Worm (Caenorhabditis elegans) whole organism, L4 larva: ENCODE data around the gene E01G4.6.

ENCODE experiments used
- aly-2 ChIP-seq: sonication (generic microtip); optimal IDR thresholded peaks from 2 replicates; lab custom pipeline; 2018; ENCODE audit warnings: missing biosample characterization, missing genetic modification characterization
- ceh-28 ChIP-seq: fragments of 150-350 bp; optimal IDR thresholded peaks from 2 replicates; lab custom pipeline; 2014; ENCODE audit warnings: missing biosample characterization, missing genetic modification reagents, missing genetic modification characterization
- ces-1 ChIP-seq: fragments of 150-350 bp; sonication (generic microtip); optimal IDR thresholded peaks from 4 replicates; lab custom pipeline; 2014; ENCODE audit warnings: missing biosample characterization, missing genetic modification reagents, missing genetic modification characterization
- dpl-1 ChIP-seq: fragments of 150-350 bp; optimal IDR thresholded peaks from 2 replicates; lab custom pipeline; 2014; ENCODE audit warnings: missing biosample characterization, missing genetic modification reagents, missing genetic modification characterization
- jun-1 ChIP-seq: fragments of 150-350 bp; optimal IDR thresholded peaks from 2 replicates; lab custom pipeline; 2014; ENCODE audit warnings: missing biosample characterization, missing genetic modification reagents, missing genetic modification characterization
- mdl-1 ChIP-seq, 2 experiments: fragments of 150-350 bp in 1 of 2; sonication (generic microtip) in 1 of 2; optimal IDR thresholded peaks; 2 replicates each; lab custom pipeline; 2014 to 2017; ENCODE audit warnings: missing biosample characterization in 2 of 2, missing genetic modification characterization in 2 of 2
- mdt-29 ChIP-seq: fragments of 200-800 bp; sonication (Bioruptor generic); IDR thresholded peaks from 2 replicates; pipeline ENCODE4 v1.3.6; 2022; ENCODE audit warnings: missing genetic modification reagents, missing genetic modification characterization, missing compliant biosample characterization
- nhr-111 ChIP-seq: fragments of 200-800 bp; sonication (Bioruptor generic); optimal IDR thresholded peaks from 2 replicates; lab custom pipeline; 2018; ENCODE audit warnings: mild to moderate bottlenecking, missing genetic modification characterization, missing compliant biosample characterization
- nhr-237 ChIP-seq: sonication (generic microtip); optimal IDR thresholded peaks from 2 replicates; lab custom pipeline; 2017; ENCODE audit warnings: missing biosample characterization, missing genetic modification characterization
- nhr-28 ChIP-seq: fragments of 150-350 bp; optimal IDR thresholded peaks from 2 replicates; lab custom pipeline; 2014; ENCODE audit warnings: missing biosample characterization, missing genetic modification characterization

- no peak for TF ChIP-seq jun-1 (tag; lab: Kevin White, UChicago)
- no peak for TF ChIP-seq mdt-29 (GFP tag; lab: Robert Waterston, UW)
- TF ChIP-seq mdl-1 (tag; optimal IDR thresholded peaks at IDR 0.05; lab: Kevin White, UChicago): no peak
- TF ChIP-seq nhr-111: no peak
- no peak for TF ChIP-seq ces-1 (GFP tag; lab: Kevin White, UChicago)
- TF ChIP-seq aly-2 (tag; lab: Kevin White, UChicago): no peak
- TF ChIP-seq nhr-28 (tag; lab: Kevin White, UChicago): no peak
- no peak for TF ChIP-seq nhr-237 (tag; lab: Kevin White, UChicago)
- TF ChIP-seq ceh-28: no peak
- no peak for TF ChIP-seq dpl-1 (GFP tag; lab: Kevin White, UChicago)
Observed at ce11 chrII:13446597-13446996, 35.6 kb upstream of the E01G4.6 start.
